Fruit fly (Drosophila melanogaster) whole organism, embryonic: ENCODE results near the gene klu.

Experiments used
- Awh ChIP-seq: fragments of 200-800 bp; sonication (Bioruptor generic); IDR thresholded peaks from 2 replicates; pipeline ENCODE4, ENCODE4 v1.3.6; 2022; ENCODE audit warnings: missing biosample characterization, missing genetic modification characterization
- Bdp1 ChIP-seq: fragments of 200-800 bp; sonication (Bioruptor generic); optimal IDR thresholded peaks from 3 replicates; lab custom pipeline; 2016; ENCODE audit warnings: missing biosample characterization, missing genetic modification characterization
- CG10274 ChIP-seq: fragments of 200-800 bp; sonication (Bioruptor generic); optimal IDR thresholded peaks from 3 replicates; lab custom pipeline; 2017; ENCODE audit warnings: missing biosample characterization, mild to moderate bottlenecking, missing genetic modification characterization
- CG10321 ChIP-seq: fragments of 200-800 bp; sonication (Bioruptor generic); IDR thresholded peaks from 2 replicates; pipeline ENCODE4 v1.3.6; 2022; ENCODE audit warnings: missing biosample characterization, missing genetic modification characterization
- CG12219 ChIP-seq: fragments of 200-800 bp; sonication (Bioruptor generic); optimal IDR thresholded peaks from 3 replicates; lab custom pipeline; 2018; ENCODE audit warnings: missing biosample characterization, mild to moderate bottlenecking, missing genetic modification characterization
- CG14014 ChIP-seq: fragments of 200-800 bp; sonication (Bioruptor generic); IDR thresholded peaks from 2 replicates; pipeline ENCODE4 v1.3.6; 2022; ENCODE audit warnings: missing biosample characterization, missing genetic modification characterization
- CG15011 ChIP-seq: fragments of 200-800 bp; sonication (Bioruptor generic); optimal IDR thresholded peaks from 3 replicates; lab custom pipeline; 2018; ENCODE audit warnings: missing biosample characterization, mild to moderate bottlenecking, missing genetic modification characterization
- CG1647 ChIP-seq: fragments of 200-800 bp; sonication (Bioruptor generic); optimal IDR thresholded peaks from 3 replicates; lab custom pipeline; 2016; ENCODE audit warnings: missing biosample characterization, missing genetic modification characterization
- CG16813 ChIP-seq: fragments of 200-800 bp; sonication (Bioruptor generic); IDR thresholded peaks from 3 replicates; pipeline ENCODE4 v1.3.6; 2022; ENCODE audit warnings: missing biosample characterization, missing genetic modification characterization; ENCODE audit not compliant: partially characterized antibody
- CG18619 ChIP-seq: fragments of 200-800 bp; sonication (Bioruptor generic); optimal IDR thresholded peaks from 3 replicates; lab custom pipeline; 2017; ENCODE audit warnings: missing biosample characterization, mild to moderate bottlenecking, missing genetic modification characterization
- CG2116 ChIP-seq: fragments of 200-800 bp; sonication (Bioruptor generic); optimal IDR thresholded peaks from 3 replicates; lab custom pipeline; 2018; ENCODE audit warnings: missing biosample characterization, mild to moderate bottlenecking, missing genetic modification characterization
- CG2712 ChIP-seq: fragments of 200-800 bp; optimal IDR thresholded peaks from 3 replicates; lab custom pipeline; 2019; ENCODE audit warnings: missing biosample characterization, mild to moderate bottlenecking, missing genetic modification characterization, moderate library complexity
- CG3847 ChIP-seq: fragments of 200-800 bp; sonication (Bioruptor generic); IDR thresholded peaks from 2 replicates; pipeline ENCODE4 v1.3.6; 2022; ENCODE audit warnings: missing biosample characterization, missing genetic modification characterization
- CG4404 ChIP-seq: fragments of 200-800 bp; sonication (Bioruptor generic); IDR thresholded peaks from 2 replicates; pipeline ENCODE4 v1.3.6; 2022; ENCODE audit warnings: missing biosample characterization, missing genetic modification characterization
- CG6254 ChIP-seq: fragments of 200-800 bp; sonication (Bioruptor generic); optimal IDR thresholded peaks from 3 replicates; lab custom pipeline; 2017; ENCODE audit warnings: mild to moderate bottlenecking, missing biosample characterization, missing genetic modification reagents, missing genetic modification characterization
- CG7271 ChIP-seq: fragments of 200-800 bp; sonication (Bioruptor generic); optimal IDR thresholded peaks from 2 replicates; lab custom pipeline; 2018; ENCODE audit warnings: missing biosample characterization, mild to moderate bottlenecking, missing genetic modification characterization, moderate library complexity
- CTCF ChIP-seq: fragments of 200-800 bp; sonication (Bioruptor generic); optimal IDR thresholded peaks from 2 replicates; lab custom pipeline; 2017; ENCODE audit warnings: missing biosample characterization, mild to moderate bottlenecking, missing genetic modification characterization, moderate library complexity
- Deaf1 ChIP-seq: fragments of 200-800 bp; optimal IDR thresholded peaks from 3 replicates; lab custom pipeline; 2019; ENCODE audit warnings: missing biosample characterization, mild to moderate bottlenecking, missing genetic modification characterization, moderate library complexity
- Doc3 ChIP-seq: fragments of 200-800 bp; sonication (Bioruptor generic); IDR thresholded peaks from 3 replicates; pipeline ENCODE4 v1.3.6; 2022; ENCODE audit warnings: missing biosample characterization, missing genetic modification characterization; ENCODE audit not compliant: partially characterized antibody
- Fer1 ChIP-seq: fragments of 200-800 bp; sonication (Bioruptor generic); optimal IDR thresholded peaks from 2 replicates; lab custom pipeline; 2017; ENCODE audit warnings: missing biosample characterization, mild to moderate bottlenecking, missing genetic modification characterization
- Gsc ChIP-seq: fragments of 200-800 bp; sonication (Bioruptor generic); IDR thresholded peaks from 2 replicates; pipeline ENCODE4 v1.3.6; 2022; ENCODE audit warnings: missing biosample characterization, missing genetic modification characterization
- H2.0 ChIP-seq: fragments of 200-800 bp; sonication (Bioruptor generic); IDR thresholded peaks from 2 replicates; pipeline ENCODE4 v1.3.6; 2022; ENCODE audit warnings: missing biosample characterization, missing genetic modification characterization
- HmgZ ChIP-seq: fragments of 200-800 bp; sonication (Bioruptor generic); optimal IDR thresholded peaks from 2 replicates; lab custom pipeline; 2018; ENCODE audit warnings: missing biosample characterization, mild to moderate bottlenecking, missing genetic modification characterization
- Hr3 ChIP-seq: fragments of 200-800 bp; sonication (Bioruptor generic); optimal IDR thresholded peaks from 3 replicates; lab custom pipeline; 2016; ENCODE audit warnings: missing biosample characterization, missing genetic modification characterization
- Hr51 ChIP-seq, 2 experiments: fragments of 200-800 bp; sonication (Bioruptor generic); optimal IDR thresholded peaks; 2 replicates in 1 of 2; 3 replicates in 1 of 2; lab custom pipeline; 2016 to 2018; ENCODE audit warnings: missing biosample characterization in 2 of 2, missing genetic modification characterization in 2 of 2, mild to moderate bottlenecking in 1 of 2, moderate library complexity in 1 of 2
- MTF-1 ChIP-seq: fragments of 200-800 bp; sonication (Bioruptor generic); optimal IDR thresholded peaks from 2 replicates; lab custom pipeline; 2018; ENCODE audit warnings: missing biosample characterization, mild to moderate bottlenecking, missing genetic modification characterization, borderline replicate concordance
- Nf-YA ChIP-seq: fragments of 200-800 bp; sonication (Bioruptor generic); IDR thresholded peaks from 2 replicates; pipeline ENCODE4 v1.3.6; 2022; ENCODE audit warnings: missing biosample characterization, missing genetic modification characterization
- Xrp1 ChIP-seq: fragments of 200-800 bp; sonication (Bioruptor generic); IDR thresholded peaks from 2 replicates; pipeline ENCODE4 v1.3.6; 2022; ENCODE audit warnings: missing biosample characterization, missing genetic modification characterization
- chinmo ChIP-seq: fragments of 200-800 bp; sonication (Bioruptor generic); IDR thresholded peaks from 4 replicates; pipeline ENCODE4 v1.3.6; 2022; ENCODE audit warnings: missing biosample characterization, missing genetic modification characterization; ENCODE audit not compliant: partially characterized antibody
- ci ChIP-seq: fragments of 200-800 bp; sonication (Bioruptor generic); IDR thresholded peaks from 3 replicates; pipeline ENCODE4 v1.3.6; 2022; ENCODE audit warnings: missing biosample characterization, missing genetic modification characterization
- crc ChIP-seq: fragments of 200-800 bp; sonication (Bioruptor generic); optimal IDR thresholded peaks from 2 replicates; lab custom pipeline; 2016; ENCODE audit warnings: missing biosample characterization, missing genetic modification characterization
- ewg ChIP-seq: fragments of 200-800 bp; sonication (Bioruptor generic); optimal IDR thresholded peaks from 3 replicates; lab custom pipeline; 2017; ENCODE audit warnings: mild to moderate bottlenecking, missing biosample characterization, missing genetic modification reagents, missing genetic modification characterization
- grn ChIP-seq: fragments of 200-800 bp; sonication (Bioruptor generic); optimal IDR thresholded peaks from 3 replicates; lab custom pipeline; 2017; ENCODE audit warnings: missing biosample characterization, missing genetic modification characterization
- hth ChIP-seq: fragments of >200 bp; optimal IDR thresholded peaks from 2 replicates; lab custom pipeline; 2017; ENCODE audit warnings: inconsistent platforms
- klu ChIP-seq: fragments of 200-800 bp; sonication (Bioruptor generic); IDR thresholded peaks from 2 replicates; pipeline ENCODE4 v1.3.6; 2022; ENCODE audit warnings: missing biosample characterization, missing genetic modification characterization
- kni ChIP-seq: fragments of 200-800 bp; sonication (Bioruptor generic); optimal IDR thresholded peaks from 3 replicates; lab custom pipeline; 2017; ENCODE audit warnings: mild to moderate bottlenecking, missing biosample characterization, missing genetic modification reagents, missing genetic modification characterization
- pros ChIP-seq: fragments of 200-800 bp; sonication (Bioruptor generic); optimal IDR thresholded peaks from 3 replicates; lab custom pipeline; 2019; ENCODE audit warnings: missing biosample characterization, mild to moderate bottlenecking, missing genetic modification characterization, moderate library complexity
- ranshi ChIP-seq: fragments of 200-800 bp; sonication (Bioruptor generic); IDR thresholded peaks from 2 replicates; pipeline ENCODE4 v1.3.6; 2022; ENCODE audit warnings: missing biosample characterization, missing genetic modification characterization
- sc ChIP-seq, 3 experiments: fragments of >200 bp in 2 of 3; fragments of 200-800 bp in 1 of 3; sonication (Bioruptor generic) in 1 of 3; optimal IDR thresholded peaks; 2 replicates in 2 of 3; 3 replicates in 1 of 3; lab custom pipeline; 2017; ENCODE audit warnings: mild to moderate bottlenecking in 1 of 3, missing biosample characterization in 1 of 3, missing genetic modification characterization in 1 of 3, missing genetic modification reagents in 1 of 3
- sim ChIP-seq: fragments of 200-800 bp; sonication (Bioruptor generic); IDR thresholded peaks from 2 replicates; pipeline ENCODE4 v1.3.6; 2022; ENCODE audit warnings: missing biosample characterization, missing genetic modification characterization
- ssp ChIP-seq: fragments of 200-800 bp; sonication (Bioruptor generic); IDR thresholded peaks from 2 replicates; pipeline ENCODE4 v1.3.6; 2022; ENCODE audit warnings: missing biosample characterization, missing genetic modification characterization
- stc ChIP-seq: fragments of 200-800 bp; sonication (Bioruptor generic); IDR thresholded peaks from 2 replicates; pipeline ENCODE4 v1.3.6; 2022; ENCODE audit warnings: missing biosample characterization, missing genetic modification characterization
- sug ChIP-seq: fragments of 200-800 bp; optimal IDR thresholded peaks from 2 replicates; lab custom pipeline; 2019; ENCODE audit warnings: missing biosample characterization, mild to moderate bottlenecking, missing genetic modification characterization, moderate library complexity
- tap ChIP-seq: fragments of 200-800 bp; optimal IDR thresholded peaks from 3 replicates; lab custom pipeline; 2019; ENCODE audit warnings: missing biosample characterization, mild to moderate bottlenecking, missing genetic modification characterization, moderate library complexity
- tio ChIP-seq: fragments of 200-800 bp; sonication (Bioruptor generic); optimal IDR thresholded peaks from 2 replicates; lab custom pipeline; 2017; ENCODE audit warnings: missing biosample characterization, missing genetic modification characterization, inconsistent platforms
- tll ChIP-seq, 2 experiments: fragments of 200-800 bp in 1 of 2; fragments of >200 bp in 1 of 2; sonication (Bioruptor generic) in 1 of 2; optimal IDR thresholded peaks; 2 replicates each; lab custom pipeline; 2017 to 2019; ENCODE audit warnings: missing biosample characterization in 2 of 2, missing genetic modification characterization in 2 of 2, mild to moderate bottlenecking in 1 of 2, moderate library complexity in 1 of 2
- toy ChIP-seq: fragments of 200-800 bp; sonication (Bioruptor generic); IDR thresholded peaks from 2 replicates; pipeline ENCODE4 v1.3.6; 2022; ENCODE audit warnings: missing biosample characterization, missing genetic modification characterization
- unc-4 ChIP-seq: fragments of 200-800 bp; sonication (Bioruptor generic); IDR thresholded peaks from 2 replicates; pipeline ENCODE4 v1.3.6; 2022; ENCODE audit warnings: missing biosample characterization, missing genetic modification characterization; ENCODE audit not compliant: partially characterized antibody
- wek ChIP-seq: fragments of 200-800 bp; sonication (Bioruptor generic); optimal IDR thresholded peaks from 3 replicates; lab custom pipeline; 2018; ENCODE audit warnings: missing biosample characterization, mild to moderate bottlenecking, missing genetic modification characterization, moderate library complexity
- yki ChIP-seq: fragments of >200 bp; optimal IDR thresholded peaks from 3 replicates; lab custom pipeline; 2018
- z ChIP-seq: fragments of 200-800 bp; sonication (Bioruptor generic); IDR thresholded peaks from 3 replicates; pipeline ENCODE4 v1.3.6; 2022; ENCODE audit warnings: missing biosample characterization, missing genetic modification characterization
- zf30C ChIP-seq: fragments of 200-800 bp; sonication (Bioruptor generic); optimal IDR thresholded peaks from 3 replicates; lab custom pipeline; 2018; ENCODE audit warnings: missing biosample characterization, mild to moderate bottlenecking, missing genetic modification characterization

Gene klu

DNA sequence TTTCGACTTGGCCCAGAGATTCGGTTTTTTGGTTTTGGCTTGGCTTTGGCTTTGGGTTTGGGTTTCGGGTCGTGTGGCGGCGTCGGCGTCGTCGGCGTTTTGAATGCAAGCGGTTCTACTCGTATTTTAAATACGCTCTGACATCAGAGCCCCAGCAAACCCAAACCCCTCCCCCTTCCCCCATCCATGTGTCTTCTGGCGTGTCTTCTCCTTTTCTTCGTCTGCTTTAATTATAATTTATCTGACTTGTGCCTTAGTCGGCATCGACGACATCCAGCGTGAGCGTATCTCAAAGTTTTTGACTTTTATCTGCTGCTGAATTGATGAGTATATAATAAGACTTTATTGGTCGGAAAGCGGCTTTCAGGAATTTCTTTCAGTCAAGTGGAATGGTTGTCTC, 7.3 kb downstream of the klu start (continued):
- no peak for TF ChIP-seq sug (tag; lab: Kevin White, UChicago)
- no peak for TF ChIP-seq zf30C
- TF ChIP-seq Bdp1 (GFP tag; lab: Kevin White, UChicago) = no peak
- TF ChIP-seq CG10274 = no peak
- TF ChIP-seq Fer1 (GFP tag; lab: Kevin White, UChicago) = no peak
- TF ChIP-seq CG2116 (GFP tag; lab: Kevin White, UChicago) = no peak
- TF ChIP-seq stc = no peak
- TF ChIP-seq z (GFP tag; lab: Robert Waterston, UW) = no peak
- no peak for TF ChIP-seq CG10321 (GFP tag; lab: Robert Waterston, UW)
- no peak for TF ChIP-seq pros (GFP tag; lab: Kevin White, UChicago)
- TF ChIP-seq yki (lab: Kevin White, UChicago) = no peak
- no peak for TF ChIP-seq ewg (GFP tag; lab: Kevin White, UChicago)
- no peak for TF ChIP-seq tio
- no peak for TF ChIP-seq CG7271
- no peak for TF ChIP-seq Xrp1
- peak; percentile 42 for TF ChIP-seq Deaf1 (tag; lab: Kevin White, UChicago)
- TF ChIP-seq toy (GFP tag; lab: Robert Waterston, UW) = no peak
- no peak for TF ChIP-seq Nf-YA
- TF ChIP-seq Hr3 = no peak
- no peak for TF ChIP-seq unc-4 (GFP tag; lab: Robert Waterston, UW)
- peak; percentile 4 for TF ChIP-seq grn (GFP tag; lab: Kevin White, UChicago)
- TF ChIP-seq HmgZ (tag; lab: Kevin White, UChicago) = no peak
- no peak for TF ChIP-seq ranshi (GFP tag; lab: Robert Waterston, UW)
- TF ChIP-seq CG4404 = no peak
- TF ChIP-seq Doc3 (GFP tag; lab: Robert Waterston, UW) = no peak
- no peak for TF ChIP-seq CG3847
- no peak for TF ChIP-seq hth (lab: Kevin White, UChicago)
- no peak for TF ChIP-seq CG6254 (GFP tag; lab: Kevin White, UChicago)
- no peak for TF ChIP-seq ssp (GFP tag; lab: Robert Waterston, UW)
- no peak for TF ChIP-seq MTF-1 (GFP tag; lab: Kevin White, UChicago)
- TF ChIP-seq crc (GFP tag; lab: Kevin White, UChicago) = no peak
- no peak for TF ChIP-seq Gsc (GFP tag; lab: Robert Waterston, UW)
- TF ChIP-seq chinmo = peak; percentile 80; the same call in 2 of the 4 replicates
- no peak for TF ChIP-seq wek (GFP tag; lab: Kevin White, UChicago)
- no peak for TF ChIP-seq CG2712 (tag; lab: Kevin White, UChicago)
- no peak for TF ChIP-seq CG14014 (GFP tag; lab: Robert Waterston, UW)
- no peak for TF ChIP-seq CG1647 (GFP tag; lab: Kevin White, UChicago)
- TF ChIP-seq sc (optimal IDR thresholded peaks at IDR 0.05; lab: Kevin White, UChicago) = no peak
- TF ChIP-seq sc (GFP tag; optimal IDR thresholded peaks at IDR 0.05; lab: Kevin White, UChicago) = no peak
- TF ChIP-seq Hr51 (GFP tag; optimal IDR thresholded peaks at IDR 0.05; lab: Kevin White, UChicago) = no peak
- peak; percentile 14; the same call in 1 of the 2 replicates for TF ChIP-seq klu (GFP tag; lab: Robert Waterston, UW)
- no peak for TF ChIP-seq CG18619 (GFP tag; lab: Kevin White, UChicago)
- TF ChIP-seq ci (GFP tag; lab: Robert Waterston, UW) = no peak
- TF ChIP-seq H2.0 (GFP tag; lab: Robert Waterston, UW) = no peak
- TF ChIP-seq CG15011 (GFP tag; lab: Kevin White, UChicago) = no peak
- TF ChIP-seq CG12219 (GFP tag; lab: Kevin White, UChicago) = no peak
- no peak for TF ChIP-seq sim (GFP tag; lab: Robert Waterston, UW)
- TF ChIP-seq tap = no peak
- peak; percentile 56 for TF ChIP-seq Awh (GFP tag; lab: Robert Waterston, UW)
- no peak for TF ChIP-seq tll (GFP tag; optimal IDR thresholded peaks at IDR 0.05; lab: Kevin White, UChicago)
- TF ChIP-seq CTCF (GFP tag; lab: Kevin White, UChicago) = no peak
- peak; percentile 31 for TF ChIP-seq kni
- TF ChIP-seq CG16813 (GFP tag; lab: Robert Waterston, UW) = no peak
